Worm (Caenorhabditis elegans) whole organism, early embryonic: ENCODE measurements around the gene Y54G2A.45.

Experiments
- F13C5.2 ChIP-seq: sonication (generic microtip); optimal IDR thresholded peaks from 2 replicates; lab custom pipeline; 2017; ENCODE audit warnings: mild to moderate bottlenecking, missing genetic modification characterization, inconsistent platforms, missing compliant biosample characterization
- aly-1 ChIP-seq: sonication (generic microtip); optimal IDR thresholded peaks from 2 replicates; lab custom pipeline; 2016; ENCODE audit warnings: missing genetic modification characterization, missing compliant biosample characterization
- ama-1 ChIP-seq: fragments of 150-350 bp; optimal IDR thresholded peaks from 2 replicates; lab custom pipeline; 2014
- ceh-13 ChIP-seq: fragments of 200-800 bp; sonication (Bioruptor generic); optimal IDR thresholded peaks from 2 replicates; lab custom pipeline; 2018; ENCODE audit warnings: mild to moderate bottlenecking, missing genetic modification characterization, missing compliant biosample characterization
- ceh-36 ChIP-seq: sonication (generic microtip); optimal IDR thresholded peaks from 2 replicates; lab custom pipeline; 2016; ENCODE audit warnings: missing genetic modification characterization, inconsistent platforms, missing compliant biosample characterization
- ets-7 ChIP-seq: sonication (generic microtip); optimal IDR thresholded peaks from 2 replicates; lab custom pipeline; 2016; ENCODE audit warnings: missing genotype, missing genetic modification characterization, missing compliant biosample characterization
- flt-1 ChIP-seq: fragments of 200-800 bp; sonication (Bioruptor generic); IDR thresholded peaks from 2 replicates; pipeline ENCODE4 v1.3.6; 2022; ENCODE audit warnings: missing genetic modification characterization, missing compliant biosample characterization
- hmg-4 ChIP-seq: fragments of 200-800 bp; sonication (Bioruptor generic); optimal IDR thresholded peaks from 2 replicates; lab custom pipeline; 2018; ENCODE audit warnings: mild to moderate bottlenecking, missing genetic modification characterization, missing compliant biosample characterization
- hnd-1 ChIP-seq: sonication (generic microtip); optimal IDR thresholded peaks from 2 replicates; lab custom pipeline; 2016; ENCODE audit warnings: missing genetic modification characterization, missing compliant biosample characterization
- scrt-1 ChIP-seq: fragments of 200-800 bp; sonication (Bioruptor generic); IDR thresholded peaks from 2 replicates; pipeline ENCODE4 v1.3.6; 2022; ENCODE audit warnings: missing genetic modification characterization, missing compliant biosample characterization
- sea-1 ChIP-seq: fragments of 200-800 bp; sonication (Bioruptor generic); conservative IDR thresholded peaks from 2 replicates; pipeline ENCODE4 v1.3.6; 2022; ENCODE audit warnings: missing genetic modification characterization, missing compliant biosample characterization
- tbx-11 ChIP-seq: fragments of 200-800 bp; sonication (Bioruptor generic); IDR thresholded peaks from 2 replicates; pipeline ENCODE4 v1.3.6; 2022; ENCODE audit warnings: missing genetic modification characterization, missing compliant biosample characterization
- tbx-37 ChIP-seq: fragments of 200-800 bp; sonication (Bioruptor generic); conservative IDR thresholded peaks from 2 replicates; pipeline ENCODE4 v1.3.6; 2022; ENCODE audit warnings: missing genetic modification reagents, missing genetic modification characterization, missing compliant biosample characterization
- tra-4 ChIP-seq: sonication (generic microtip); optimal IDR thresholded peaks from 2 replicates; lab custom pipeline; 2017; ENCODE audit warnings: missing genetic modification characterization, missing compliant biosample characterization

DNA sequence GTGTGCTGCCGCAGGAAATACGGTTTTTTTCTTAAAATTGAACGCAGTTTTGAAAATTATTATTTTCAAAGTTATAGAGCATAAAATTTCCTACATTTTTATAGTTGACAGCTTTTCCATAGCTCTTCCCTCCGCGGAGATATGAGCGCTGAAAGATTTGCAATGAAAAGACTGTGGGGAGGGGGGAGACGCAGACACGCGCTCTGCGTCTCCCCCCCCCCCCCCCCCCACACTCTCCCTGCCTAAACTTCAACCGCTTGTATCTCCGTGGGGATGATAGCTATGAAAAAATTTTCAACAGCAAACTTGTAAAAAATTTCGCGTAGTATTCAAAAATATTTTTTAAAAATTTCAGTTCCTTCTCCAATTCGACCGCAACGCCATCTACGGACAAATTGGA, 44.2 kb upstream of the Y54G2A.45 start:
- no peak for TF ChIP-seq tra-4 (tag; lab: Kevin White, UChicago)
- no peak for TF ChIP-seq ama-1 (lab: Kevin White, UChicago)
- no peak for TF ChIP-seq flt-1 (GFP tag; lab: Robert Waterston, UW)
- no peak for TF ChIP-seq aly-1 (tag; lab: Kevin White, UChicago)
- TF ChIP-seq hnd-1 (tag; lab: Kevin White, UChicago) = no peak
- TF ChIP-seq tbx-11 (GFP tag; lab: Robert Waterston, UW) = no peak
- TF ChIP-seq ceh-13 (GFP tag; lab: Kevin White, UChicago) = no peak
- TF ChIP-seq hmg-4 (GFP tag; lab: Kevin White, UChicago) = no peak
- TF ChIP-seq scrt-1 (GFP tag; lab: Robert Waterston, UW) = no peak
- TF ChIP-seq sea-1 (GFP tag; lab: Robert Waterston, UW) = no peak
- TF ChIP-seq F13C5.2 = no peak
- TF ChIP-seq ceh-36 (tag; lab: Kevin White, UChicago) = no peak
- TF ChIP-seq ets-7 (tag; lab: Kevin White, UChicago) = no peak
- no peak for TF ChIP-seq tbx-37
